Fruit fly (Drosophila melanogaster): ENCODE results near the gene Saf6.
A peak's percentile ranks its signal among the peaks of the same experiment; 100 is the strongest.

The Saf6 gene

dm6 chr2L:852647-853111, 36.9 kb upstream of the Saf6 start, which contains the start of the genes CG4291 and kraken (continued):
- TF ChIP-seq CG6689 (GFP tag; IDR thresholded peaks at IDR 0.05) (peak; percentile 22; the same call in 1 of the 2 replicates), gcm2 (GFP tag; optimal IDR thresholded peaks at IDR 0.05) (no peak), slbo (GFP tag; IDR thresholded peaks at IDR 0.05) (peak; percentile 85), Myb (GFP tag; optimal IDR thresholded peaks at IDR 0.05) (peak; percentile 61), Elba2 (GFP tag; optimal IDR thresholded peaks at IDR 0.05) (no peak), Bteb2 (GFP tag; optimal IDR thresholded peaks at IDR 0.05) (peak; percentile 54), CG12391 (tag; optimal IDR thresholded peaks at IDR 0.05) (peak; percentile 46), Opbp (GFP tag; IDR thresholded peaks at IDR 0.05; ENCODE audit: partially characterized antibody) (peak; percentile 70), CG9437 (GFP tag; optimal IDR thresholded peaks at IDR 0.05) (peak; percentile 11), dpn (GFP tag; optimal IDR thresholded peaks at IDR 0.05) (peak; percentile 72 to 74), pan (optimal IDR thresholded peaks at IDR 0.05) (no peak), pan (GFP tag; optimal IDR thresholded peaks at IDR 0.05 in 1 of 2, IDR thresholded peaks at IDR 0.05 in 1 of 2) (peak in 1 of 2 experiments; percentile 46), CG6272 (GFP tag; IDR thresholded peaks at IDR 0.05) (peak; percentile 9; the same call in 1 of the 2 replicates), CG7271 (tag; optimal IDR thresholded peaks at IDR 0.05) (peak; percentile 10), Spps (tag; optimal IDR thresholded peaks at IDR 0.05) (no peak), CG8290 (GFP tag; optimal IDR thresholded peaks at IDR 0.05) (no peak), CG8290 (tag; optimal IDR thresholded peaks at IDR 0.05) (peak in 1 of 2 experiments; percentile 95), H2.0 (GFP tag; IDR thresholded peaks at IDR 0.05) (peak; percentile 53; the same call in 1 of the 2 replicates), CG6654 (GFP tag; optimal IDR thresholded peaks at IDR 0.05) (no peak), Optix (GFP tag; IDR thresholded peaks at IDR 0.05) (no peak), CG3838 (GFP tag; optimal IDR thresholded peaks at IDR 0.05) (no peak), pnt (GFP tag; optimal IDR thresholded peaks at IDR 0.05) (peak; percentile 58), Ssrp (tag; optimal IDR thresholded peaks at IDR 0.05) (peak; percentile 2), BtbVII (GFP tag; optimal IDR thresholded peaks at IDR 0.05) (peak; percentile 29), exex (tag; optimal IDR thresholded peaks at IDR 0.05) (peak; percentile 70), Scr (GFP tag; IDR thresholded peaks at IDR 0.05; ENCODE audit: partially characterized antibody) (peak; percentile 44; the same call in 1 of the 2 replicates), Fer2 (tag; optimal IDR thresholded peaks at IDR 0.05) (peak; percentile 13), so (GFP tag; IDR thresholded peaks at IDR 0.05) (peak; percentile 50; the same call in 1 of the 3 replicates), Rfx (GFP tag; IDR thresholded peaks at IDR 0.05) (peak; percentile 89), CG10366 (GFP tag; IDR thresholded peaks at IDR 0.05) (peak; percentile 46), corto (GFP tag; optimal IDR thresholded peaks at IDR 0.05) (no peak), CG1024 (GFP tag; IDR thresholded peaks at IDR 0.05) (0 out of 2 replicates have a peak, but pooled peaks have one; percentile 2), Nf-YA (GFP tag; IDR thresholded peaks at IDR 0.05) (no peak), CG2678 (tag; optimal IDR thresholded peaks at IDR 0.05) (peak; percentile 59), pho (GFP tag; optimal IDR thresholded peaks at IDR 0.05) (peak; percentile 59), Dll (GFP tag; IDR thresholded peaks at IDR 0.05; ENCODE audit: partially characterized antibody) (0 out of 4 replicates have a peak, but pooled peaks have one; percentile 37), MBD-R2 (GFP tag; IDR thresholded peaks at IDR 0.05) (peak; percentile 97), CG5180 (GFP tag; optimal IDR thresholded peaks at IDR 0.05) (no peak), CG18011 (GFP tag; optimal IDR thresholded peaks at IDR 0.05) (peak; percentile 27), dati (GFP tag; IDR thresholded peaks at IDR 0.05) (no peak), inv (GFP tag; IDR thresholded peaks at IDR 0.05; ENCODE audit: partially characterized antibody) (no peak), Atf-2 (GFP tag; optimal IDR thresholded peaks at IDR 0.05) (no peak), amos (GFP tag; IDR thresholded peaks at IDR 0.05; ENCODE audit: partially characterized antibody) (peak; percentile 36; the same call in 1 of the 2 replicates), CG6175 (GFP tag; IDR thresholded peaks at IDR 0.05) (peak; percentile 31; the same call in 1 of the 3 replicates), CG12744 (GFP tag; optimal IDR thresholded peaks at IDR 0.05) (peak; percentile 43), Ets65A (GFP tag) (peak; percentile 92), grn (GFP tag; optimal IDR thresholded peaks at IDR 0.05) (peak; percentile 22), CG9215 (GFP tag; IDR thresholded peaks at IDR 0.05) (peak; percentile 37; the same call in 1 of the 2 replicates), CG6765 (GFP tag; optimal IDR thresholded peaks at IDR 0.05) (peak; percentile 49), CG13424 (tag; optimal IDR thresholded peaks at IDR 0.05) (peak; percentile 68), Sry-β (GFP tag; optimal IDR thresholded peaks at IDR 0.05) (peak; percentile 99)
